Fruit fly (Drosophila melanogaster) whole organism, embryonic: Measurements from ENCODE around the gene iav.

Source experiments
- Awh ChIP-seq: fragments of 200-800 bp; sonication (Bioruptor generic); IDR thresholded peaks from 2 replicates; pipeline ENCODE4, ENCODE4 v1.3.6; 2022; ENCODE audit warnings: missing biosample characterization, missing genetic modification characterization
- B-H2 ChIP-seq: fragments of 200-800 bp; sonication (Bioruptor generic); optimal IDR thresholded peaks from 2 replicates; lab custom pipeline; 2018; ENCODE audit warnings: missing biosample characterization, mild to moderate bottlenecking, missing genetic modification characterization
- CG10274 ChIP-seq: fragments of 200-800 bp; sonication (Bioruptor generic); optimal IDR thresholded peaks from 3 replicates; lab custom pipeline; 2017; ENCODE audit warnings: missing biosample characterization, mild to moderate bottlenecking, missing genetic modification characterization
- CG12236 ChIP-seq: fragments of 200-800 bp; sonication (Bioruptor generic); optimal IDR thresholded peaks from 2 replicates; lab custom pipeline; 2016; ENCODE audit warnings: missing biosample characterization, missing genetic modification characterization
- CG1233 ChIP-seq: fragments of 200-800 bp; sonication (Bioruptor generic); optimal IDR thresholded peaks from 4 replicates; lab custom pipeline; 2018; ENCODE audit warnings: missing biosample characterization, mild to moderate bottlenecking, missing genetic modification characterization
- CG12942 ChIP-seq: fragments of 200-800 bp; sonication (Bioruptor generic); optimal IDR thresholded peaks from 3 replicates; lab custom pipeline; 2016; ENCODE audit warnings: missing biosample characterization, missing genetic modification characterization
- CG13287 ChIP-seq: fragments of 200-800 bp; sonication (Bioruptor generic); IDR thresholded peaks from 2 replicates; pipeline ENCODE4 v1.3.6; 2022; ENCODE audit warnings: missing biosample characterization, missing genetic modification characterization; ENCODE audit not compliant: partially characterized antibody
- CG13296 ChIP-seq: fragments of 200-800 bp; sonication (Bioruptor generic); optimal IDR thresholded peaks from 3 replicates; lab custom pipeline; 2018; ENCODE audit warnings: missing biosample characterization, mild to moderate bottlenecking, missing genetic modification characterization
- CG13775 ChIP-seq: fragments of 200-800 bp; sonication (Bioruptor generic); optimal IDR thresholded peaks from 3 replicates; lab custom pipeline; 2017; ENCODE audit warnings: missing biosample characterization, mild to moderate bottlenecking, missing genetic modification characterization
- CG15514 ChIP-seq: fragments of 200-800 bp; sonication (Bioruptor generic); optimal IDR thresholded peaks from 3 replicates; lab custom pipeline; 2017; ENCODE audit warnings: missing biosample characterization, missing genetic modification characterization, mild to moderate bottlenecking, moderate library complexity, missing genetic modification reagents
- CG1602 ChIP-seq: fragments of 200-800 bp; sonication (Bioruptor generic); optimal IDR thresholded peaks from 3 replicates; lab custom pipeline; 2016; ENCODE audit warnings: missing biosample characterization, missing genetic modification characterization
- CG18476 ChIP-seq: fragments of 200-800 bp; sonication (Bioruptor generic); optimal IDR thresholded peaks from 2 replicates; lab custom pipeline; 2016; ENCODE audit warnings: missing biosample characterization, mild to moderate bottlenecking, missing genetic modification characterization
- CG2116 ChIP-seq: fragments of 200-800 bp; sonication (Bioruptor generic); optimal IDR thresholded peaks from 3 replicates; lab custom pipeline; 2018; ENCODE audit warnings: missing biosample characterization, mild to moderate bottlenecking, missing genetic modification characterization
- CG34422 ChIP-seq: fragments of 200-800 bp; sonication (Bioruptor generic); IDR thresholded peaks from 3 replicates; pipeline ENCODE4 v1.3.6; 2022; ENCODE audit warnings: missing biosample characterization, missing genetic modification characterization
- CG42726 ChIP-seq: fragments of 200-800 bp; sonication (Bioruptor generic); IDR thresholded peaks from 2 replicates; pipeline ENCODE4 v1.3.6; 2022; ENCODE audit warnings: missing biosample characterization, missing genetic modification characterization; ENCODE audit not compliant: partially characterized antibody
- CG4424 ChIP-seq: fragments of 200-800 bp; sonication (Bioruptor generic); optimal IDR thresholded peaks from 3 replicates; lab custom pipeline; 2016; ENCODE audit warnings: missing biosample characterization, missing genetic modification characterization
- CG7928 ChIP-seq: fragments of 200-800 bp; sonication (Bioruptor generic); optimal IDR thresholded peaks from 2 replicates; lab custom pipeline; 2017; ENCODE audit warnings: missing biosample characterization, mild to moderate bottlenecking, missing genetic modification characterization
- CG9215 ChIP-seq: fragments of 200-800 bp; sonication (Bioruptor generic); IDR thresholded peaks from 2 replicates; pipeline ENCODE4 v1.3.6; 2022; ENCODE audit warnings: missing biosample characterization, missing genetic modification characterization
- CHES-1-like ChIP-seq: fragments of 200-800 bp; sonication (Bioruptor generic); optimal IDR thresholded peaks from 2 replicates; lab custom pipeline; 2016; ENCODE audit warnings: missing biosample characterization, missing genetic modification characterization
- CkIIα-i1 ChIP-seq: fragments of 200-800 bp; sonication (Bioruptor generic); IDR thresholded peaks from 2 replicates; pipeline ENCODE4 v1.3.6; 2022; ENCODE audit warnings: missing biosample characterization, missing genetic modification characterization
- Doc2 ChIP-seq: fragments of 200-800 bp; sonication (Bioruptor generic); IDR thresholded peaks from 2 replicates; pipeline ENCODE4 v1.3.6; 2022; ENCODE audit warnings: missing biosample characterization, missing genetic modification characterization
- Eip74EF ChIP-seq, 2 experiments: fragments of 200-800 bp in 1 of 2; fragments of >200 bp in 1 of 2; sonication (Bioruptor generic) in 1 of 2; optimal IDR thresholded peaks; 2 replicates each; lab custom pipeline; 2017 to 2019; ENCODE audit warnings: missing biosample characterization in 2 of 2, missing genetic modification characterization in 2 of 2, mild to moderate bottlenecking in 1 of 2, moderate library complexity in 1 of 2
- GATAe ChIP-seq: fragments of 200-800 bp; sonication (Bioruptor generic); conservative IDR thresholded peaks from 2 replicates; pipeline ENCODE4 v1.3.6; 2022; ENCODE audit warnings: missing biosample characterization, missing genetic modification characterization
- Gsc ChIP-seq: fragments of 200-800 bp; sonication (Bioruptor generic); IDR thresholded peaks from 2 replicates; pipeline ENCODE4 v1.3.6; 2022; ENCODE audit warnings: missing biosample characterization, missing genetic modification characterization
- HmgD ChIP-seq: fragments of 200-800 bp; sonication (Bioruptor generic); optimal IDR thresholded peaks from 3 replicates; lab custom pipeline; 2016; ENCODE audit warnings: missing biosample characterization, missing genetic modification characterization
- Hr39 ChIP-seq: fragments of >200 bp; optimal IDR thresholded peaks from 2 replicates; lab custom pipeline; 2017
- Mad ChIP-seq: fragments of 200-800 bp; sonication (Bioruptor generic); optimal IDR thresholded peaks from 2 replicates; lab custom pipeline; 2016; ENCODE audit warnings: missing biosample characterization, missing genetic modification characterization
- Nf-YA ChIP-seq: fragments of 200-800 bp; sonication (Bioruptor generic); IDR thresholded peaks from 2 replicates; pipeline ENCODE4 v1.3.6; 2022; ENCODE audit warnings: missing biosample characterization, missing genetic modification characterization
- Nf-YC ChIP-seq: fragments of 200-800 bp; optimal IDR thresholded peaks from 3 replicates; lab custom pipeline; 2019; ENCODE audit warnings: missing biosample characterization, mild to moderate bottlenecking, missing genetic modification characterization, moderate library complexity
- Six4 ChIP-seq: fragments of 200-800 bp; sonication (Bioruptor generic); optimal IDR thresholded peaks from 2 replicates; lab custom pipeline; 2016; ENCODE audit warnings: missing biosample characterization, missing genetic modification characterization
- Ssrp ChIP-seq: fragments of 200-800 bp; sonication (Bioruptor generic); optimal IDR thresholded peaks from 2 replicates; lab custom pipeline; 2018; ENCODE audit warnings: missing biosample characterization, mild to moderate bottlenecking, missing genetic modification characterization, moderate library complexity
- al ChIP-seq: fragments of 200-800 bp; sonication (Bioruptor generic); IDR thresholded peaks from 2 replicates; pipeline ENCODE4 v1.3.6; 2022; ENCODE audit warnings: missing biosample characterization, missing genetic modification characterization
- ap ChIP-seq: fragments of 200-800 bp; sonication (Bioruptor generic); IDR thresholded peaks from 2 replicates; pipeline ENCODE4 v1.3.6; 2022; ENCODE audit warnings: missing biosample characterization, missing genetic modification characterization
- ase ChIP-seq: fragments of 200-800 bp; sonication (Bioruptor generic); IDR thresholded peaks from 3 replicates; pipeline ENCODE4 v1.3.6; 2022; ENCODE audit warnings: missing biosample characterization, missing genetic modification characterization
- bcd ChIP-seq: fragments of 200-800 bp; sonication (Bioruptor generic); optimal IDR thresholded peaks from 2 replicates; lab custom pipeline; 2017; ENCODE audit warnings: missing biosample characterization, mild to moderate bottlenecking, missing genetic modification characterization
- cato ChIP-seq: fragments of 200-800 bp; sonication (Bioruptor generic); optimal IDR thresholded peaks from 2 replicates; lab custom pipeline; 2016; ENCODE audit warnings: missing biosample characterization, missing genetic modification characterization, borderline replicate concordance
- chn ChIP-seq: fragments of 200-800 bp; sonication (Bioruptor generic); optimal IDR thresholded peaks from 2 replicates; lab custom pipeline; 2016; ENCODE audit warnings: missing biosample characterization, missing genetic modification characterization
- ci ChIP-seq: fragments of 200-800 bp; sonication (Bioruptor generic); IDR thresholded peaks from 3 replicates; pipeline ENCODE4 v1.3.6; 2022; ENCODE audit warnings: missing biosample characterization, missing genetic modification characterization
- crc ChIP-seq: fragments of 200-800 bp; sonication (Bioruptor generic); optimal IDR thresholded peaks from 2 replicates; lab custom pipeline; 2016; ENCODE audit warnings: missing biosample characterization, missing genetic modification characterization
- dmrt99B ChIP-seq: fragments of 200-800 bp; sonication (Bioruptor generic); optimal IDR thresholded peaks from 2 replicates; lab custom pipeline; 2018; ENCODE audit warnings: missing biosample characterization, mild to moderate bottlenecking, missing genetic modification characterization, moderate library complexity
- gcm2 ChIP-seq: fragments of 200-800 bp; sonication (Bioruptor generic); optimal IDR thresholded peaks from 2 replicates; lab custom pipeline; 2016; ENCODE audit warnings: missing biosample characterization, missing genetic modification characterization
- hb ChIP-seq: fragments of 200-800 bp; sonication (Bioruptor generic); IDR thresholded peaks from 3 replicates; pipeline ENCODE4 v1.3.6; 2022; ENCODE audit warnings: missing biosample characterization, missing genetic modification characterization; ENCODE audit not compliant: partially characterized antibody
- ind ChIP-seq: fragments of 200-800 bp; sonication (Bioruptor generic); optimal IDR thresholded peaks from 3 replicates; lab custom pipeline; 2016; ENCODE audit warnings: missing biosample characterization, missing genetic modification characterization
- lmd ChIP-seq: fragments of 200-800 bp; sonication (Bioruptor generic); IDR thresholded peaks from 2 replicates; pipeline ENCODE4 v1.3.6; 2022; ENCODE audit warnings: missing biosample characterization, missing genetic modification characterization
- org-1 ChIP-seq: fragments of 200-800 bp; sonication (Bioruptor generic); optimal IDR thresholded peaks from 2 replicates; lab custom pipeline; 2017; ENCODE audit warnings: missing biosample characterization, missing genetic modification characterization
- pan ChIP-seq, 4 experiments: fragments of >200 bp in 3 of 4; fragments of 200-800 bp in 1 of 4; sonication (Bioruptor generic) in 1 of 4; optimal IDR thresholded peaks in 3 of 4; IDR thresholded peaks in 1 of 4; 2 replicates each; pipeline versions ENCODE4 v1.3.6 to Lab custom; 2017 to 2022; ENCODE audit warnings: missing biosample characterization in 2 of 4, missing genetic modification characterization in 2 of 4, mixed read lengths in 1 of 4
- pho ChIP-seq: fragments of 200-800 bp; sonication (Bioruptor generic); optimal IDR thresholded peaks from 2 replicates; lab custom pipeline; 2016; ENCODE audit warnings: missing biosample characterization, missing genetic modification characterization
- sima ChIP-seq: fragments of 200-800 bp; sonication (Bioruptor generic); optimal IDR thresholded peaks from 2 replicates; lab custom pipeline; 2016; ENCODE audit warnings: missing biosample characterization, missing genetic modification characterization
- tin ChIP-seq: fragments of 200-800 bp; sonication (Bioruptor generic); optimal IDR thresholded peaks from 3 replicates; lab custom pipeline; 2016; ENCODE audit warnings: missing biosample characterization, missing genetic modification characterization
- ttk ChIP-seq: fragments of 200-800 bp; sonication (Bioruptor generic); IDR thresholded peaks from 2 replicates; pipeline ENCODE4 v2.1.2; 2022; ENCODE audit warnings: missing biosample characterization, missing genetic modification characterization

The iav gene

dm6 chrX:6853384-6853783 lies 39.6 kb downstream of the iav start (continued):
- TF ChIP-seq CHES-1-like (GFP tag; lab: Kevin White, UChicago) (no peak), GATAe (GFP tag; lab: Robert Waterston, UW) (no peak), sima (no peak), CG34422 (GFP tag; lab: Robert Waterston, UW) (peak; percentile 18; the same call in 1 of the 3 replicates), CG2116 (GFP tag; lab: Kevin White, UChicago) (no peak), CG13775 (GFP tag; lab: Kevin White, UChicago) (no peak), dmrt99B (tag; lab: Kevin White, UChicago) (no peak), pho (GFP tag; lab: Kevin White, UChicago) (no peak), gcm2 (GFP tag; lab: Kevin White, UChicago) (no peak), crc (GFP tag; lab: Kevin White, UChicago) (no peak)

dm6 chrX:6854563-6854962 lies 40.8 kb downstream of the iav start:
- TF ChIP-seq CG13287 (GFP tag; lab: Robert Waterston, UW), result no peak
- TF ChIP-seq CG15514 (GFP tag; lab: Kevin White, UChicago), result peak; percentile 79
- TF ChIP-seq Nf-YA (GFP tag; lab: Robert Waterston, UW), result peak; percentile 51; the same call in 1 of the 2 replicates
- TF ChIP-seq CG12942 (GFP tag; lab: Kevin White, UChicago), result peak; percentile 51
- TF ChIP-seq tin, result peak; percentile 62
- no peak for TF ChIP-seq B-H2 (GFP tag; lab: Kevin White, UChicago)
- TF ChIP-seq CG7928, result peak; percentile 59
- TF ChIP-seq CG1602 (GFP tag; lab: Kevin White, UChicago), result peak; percentile 67
- TF ChIP-seq CG4424, result peak; percentile 81
- TF ChIP-seq ase (GFP tag; lab: Robert Waterston, UW), result peak; percentile 63; the same call in 1 of the 3 replicates
- TF ChIP-seq Mad (GFP tag; lab: Kevin White, UChicago), result peak; percentile 67
- peak; percentile 66 for TF ChIP-seq chn (GFP tag; lab: Kevin White, UChicago)
- peak; percentile 58; the same call in 1 of the 2 replicates for TF ChIP-seq ttk (GFP tag; lab: Robert Waterston, UW)
- TF ChIP-seq CG9215 (GFP tag; lab: Robert Waterston, UW), result peak; percentile 40; the same call in 1 of the 2 replicates
- peak; percentile 77 for TF ChIP-seq ind (GFP tag; lab: Kevin White, UChicago)
- TF ChIP-seq org-1 (GFP tag; lab: Kevin White, UChicago), result peak; percentile 83
- no peak for TF ChIP-seq Hr39 (lab: Kevin White, UChicago)
- peak; percentile 35 for TF ChIP-seq Nf-YC (tag; lab: Kevin White, UChicago)
- peak; percentile 66 for TF ChIP-seq ap
- TF ChIP-seq hb (GFP tag; lab: Robert Waterston, UW), result no peak
- no peak for TF ChIP-seq pan (optimal IDR thresholded peaks at IDR 0.05; lab: Kevin White, UChicago)
- TF ChIP-seq pan (GFP tag; optimal IDR thresholded peaks at IDR 0.05 in 1 of 2, IDR thresholded peaks at IDR 0.05 in 1 of 2), result peak in 1 of 2 experiments; percentile 79
- TF ChIP-seq lmd, result peak; percentile 84
- TF ChIP-seq cato (GFP tag; lab: Kevin White, UChicago), result peak; percentile 53
- TF ChIP-seq CG18476, result peak; percentile 71
- TF ChIP-seq CkIIα-i1 (GFP tag; lab: Robert Waterston, UW), result no peak
- peak in 1 of 2 experiments; percentile 76 for TF ChIP-seq Eip74EF (GFP tag; optimal IDR thresholded peaks at IDR 0.05; lab: Kevin White, UChicago)
- TF ChIP-seq CG12236 (GFP tag; lab: Kevin White, UChicago), result no peak
- peak; percentile 64 for TF ChIP-seq al (GFP tag; lab: Robert Waterston, UW)
- peak; percentile 54; the same call in 1 of the 2 replicates for TF ChIP-seq Awh (GFP tag; lab: Robert Waterston, UW)
- peak; percentile 59 for TF ChIP-seq CG10274 (GFP tag; lab: Kevin White, UChicago)
- no peak for TF ChIP-seq Doc2
- no peak for TF ChIP-seq CG42726
- TF ChIP-seq CG13296, result peak; percentile 76
- peak; percentile 91 for TF ChIP-seq ci (GFP tag; lab: Robert Waterston, UW)
- TF ChIP-seq CG1233 (GFP tag; lab: Kevin White, UChicago), result peak; percentile 79
- TF ChIP-seq HmgD (GFP tag; lab: Kevin White, UChicago), result no peak
- TF ChIP-seq Ssrp (tag; lab: Kevin White, UChicago), result peak; percentile 80
- peak; percentile 83 for TF ChIP-seq bcd (GFP tag; lab: Kevin White, UChicago)
- TF ChIP-seq Gsc (GFP tag; lab: Robert Waterston, UW), result no peak; the same call in 1 of the 2 replicates
- peak; percentile 60 for TF ChIP-seq Six4 (GFP tag; lab: Kevin White, UChicago)
